Worm (Caenorhabditis elegans) whole organism, midembryonic: ENCODE data around the gene C18G1.7.

Source experiments
- flt-1 ChIP-seq: fragments of 200-800 bp; sonication (Bioruptor generic); IDR thresholded peaks from 2 replicates; pipeline ENCODE4 v1.3.6; 2022; ENCODE audit warnings: missing genetic modification characterization, missing compliant biosample characterization
- klf-2 ChIP-seq: fragments of 200-800 bp; sonication (Bioruptor generic); conservative IDR thresholded peaks from 2 replicates; pipeline ENCODE4 v1.3.6; 2022; ENCODE audit warnings: missing genetic modification reagents, missing genetic modification characterization, missing compliant biosample characterization
- ref-1 ChIP-seq: fragments of 200-800 bp; sonication (Bioruptor generic); conservative IDR thresholded peaks from 2 replicates; pipeline ENCODE4 v1.3.6; 2022; ENCODE audit warnings: missing genetic modification reagents, missing genetic modification characterization, missing compliant biosample characterization
- ztf-29 ChIP-seq: fragments of 200-800 bp; sonication (Bioruptor generic); IDR thresholded peaks from 2 replicates; pipeline ENCODE4 v1.3.6; 2022; ENCODE audit warnings: missing genetic modification reagents, missing genetic modification characterization, missing compliant biosample characterization

ce11 chrV:4700189-4700588 is 45.2 kb upstream of the C18G1.7 start, which contains the start of gene ZC266.1:
- TF ChIP-seq ztf-29 (no peak), ref-1 (GFP tag; lab: Robert Waterston, UW) (no peak), klf-2 (GFP tag; lab: Robert Waterston, UW) (no peak), flt-1 (no peak)
